Fruit fly (Drosophila melanogaster): ENCODE measurements around the gene S6kII.
A peak's percentile ranks its signal among the peaks of the same experiment; 100 is the strongest.

S6kII gene

DNA sequence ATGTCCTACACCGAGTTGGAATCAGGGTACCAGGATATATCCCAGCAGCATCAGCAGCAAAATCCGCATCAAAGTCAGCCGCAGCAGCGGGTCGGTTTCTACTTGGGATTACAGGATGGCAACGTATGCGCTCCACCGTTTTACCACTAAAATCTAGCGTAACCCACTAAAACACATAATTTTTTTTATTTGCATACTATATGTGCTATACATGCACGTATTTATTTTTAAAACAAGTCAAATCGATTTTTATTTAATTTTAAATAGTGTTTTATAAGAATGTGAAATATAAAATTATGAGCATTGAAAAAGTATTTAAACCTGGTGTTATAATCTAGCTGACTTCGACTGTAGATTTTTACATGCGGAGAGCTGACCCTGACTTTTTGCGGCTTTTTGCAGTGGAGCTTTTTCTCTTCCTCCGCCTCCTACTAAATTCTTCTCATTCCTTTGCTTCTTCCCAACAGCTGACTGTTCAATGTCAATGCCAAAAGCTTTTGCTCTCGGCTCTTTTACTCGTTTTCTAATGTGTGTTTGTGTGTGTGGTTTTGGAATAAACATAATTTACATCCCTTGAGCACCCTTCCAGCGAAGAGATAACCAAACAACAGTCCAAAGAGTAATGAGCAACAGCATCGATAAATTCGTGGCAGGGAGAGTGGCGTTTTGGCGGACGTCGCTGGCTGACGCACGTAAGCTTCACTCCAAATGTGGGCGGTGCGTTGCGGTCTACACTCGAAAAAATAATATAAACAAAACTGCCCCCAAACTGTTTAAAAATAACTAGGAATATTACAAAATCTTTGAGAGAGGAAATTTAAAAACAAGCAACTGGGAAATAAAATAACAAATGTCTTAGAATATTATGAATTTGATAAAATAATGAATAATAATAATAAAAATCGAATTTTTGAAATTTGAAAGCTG is 41.8 kb upstream of the S6kII start (continued):
- no peak for TF ChIP-seq Lhr (GFP tag; optimal IDR thresholded peaks at IDR 0.05)
- no peak for TF ChIP-seq CG7556 (GFP tag; optimal IDR thresholded peaks at IDR 0.05)
- no peak for TF ChIP-seq en (GFP tag; optimal IDR thresholded peaks at IDR 0.05)
- no peak for TF ChIP-seq hb (GFP tag; IDR thresholded peaks at IDR 0.05; ENCODE audit: partially characterized antibody)
- TF ChIP-seq CG7372 (GFP tag; IDR thresholded peaks at IDR 0.05) = no peak
- peak; percentile 46 for TF ChIP-seq CG2712 (tag; optimal IDR thresholded peaks at IDR 0.05)
- peak; percentile 11 for TF ChIP-seq tin (GFP tag; optimal IDR thresholded peaks at IDR 0.05)
- TF ChIP-seq tx (GFP tag; optimal IDR thresholded peaks at IDR 0.05) = no peak
- peak; percentile 68 for TF ChIP-seq Deaf1 (tag; optimal IDR thresholded peaks at IDR 0.05)
- TF ChIP-seq Opbp (GFP tag; IDR thresholded peaks at IDR 0.05; ENCODE audit: partially characterized antibody) = no peak
- TF ChIP-seq Sry-β (GFP tag; optimal IDR thresholded peaks at IDR 0.05) = no peak
- TF ChIP-seq CG13123 (GFP tag; optimal IDR thresholded peaks at IDR 0.05) = no peak
- no peak for TF ChIP-seq CG31365 (tag; optimal IDR thresholded peaks at IDR 0.05)
- TF ChIP-seq Dek (tag; optimal IDR thresholded peaks at IDR 0.05) = peak; percentile 43
- TF ChIP-seq HHEX (GFP tag; optimal IDR thresholded peaks at IDR 0.05) = peak; percentile 27
- peak; percentile 57; the same call in 1 of the 2 replicates for TF ChIP-seq CG32772 (GFP tag; IDR thresholded peaks at IDR 0.05)
- TF ChIP-seq CG18599 (GFP tag; optimal IDR thresholded peaks at IDR 0.05) = peak; percentile 76
- no peak for TF ChIP-seq h (optimal IDR thresholded peaks at IDR 0.05)
- TF ChIP-seq cato (GFP tag; optimal IDR thresholded peaks at IDR 0.05; ENCODE audit: borderline replicate concordance) = no peak
- 0 out of 3 replicates have a peak, but pooled peaks have one; percentile 20 for TF ChIP-seq gce (GFP tag; IDR thresholded peaks at IDR 0.05)
- TF ChIP-seq dimm (GFP tag; IDR thresholded peaks at IDR 0.05) = no peak
- TF ChIP-seq CG2129 (GFP tag; IDR thresholded peaks at IDR 0.05; ENCODE audit: partially characterized antibody) = no peak
- no peak for TF ChIP-seq CHES-1-like (GFP tag; optimal IDR thresholded peaks at IDR 0.05)
- no peak for TF ChIP-seq croc (GFP tag; conservative IDR thresholded peaks at IDR 0.05)
- no peak for TF ChIP-seq CG17568 (GFP tag; optimal IDR thresholded peaks at IDR 0.05)
- TF ChIP-seq CG2678 (tag; optimal IDR thresholded peaks at IDR 0.05) = peak; percentile 61
- no peak for TF ChIP-seq corto (GFP tag; optimal IDR thresholded peaks at IDR 0.05)
- TF ChIP-seq Mad (GFP tag; optimal IDR thresholded peaks at IDR 0.05) = no peak
- TF ChIP-seq CG16779 (GFP tag; IDR thresholded peaks at IDR 0.05) = no peak
- peak; percentile 60; the same call in 2 of the 3 replicates for TF ChIP-seq CG11695 (GFP tag; IDR thresholded peaks at IDR 0.05)
- TF ChIP-seq tio (GFP tag; optimal IDR thresholded peaks at IDR 0.05) = no peak
- TF ChIP-seq CG30403 (GFP tag; optimal IDR thresholded peaks at IDR 0.05) = no peak
- peak; percentile 70 for TF ChIP-seq PHDP (tag; optimal IDR thresholded peaks at IDR 0.05)
- 0 out of 2 replicates have a peak, but pooled peaks have one; percentile 32 for TF ChIP-seq CG5953 (GFP tag; IDR thresholded peaks at IDR 0.05)
- peak; percentile 64 for TF ChIP-seq CG3163 (GFP tag; optimal IDR thresholded peaks at IDR 0.05)
- no peak for TF ChIP-seq Atf-2 (GFP tag; optimal IDR thresholded peaks at IDR 0.05)
- 0 out of 3 replicates have a peak, but pooled peaks have one; percentile 9 for TF ChIP-seq CG2199 (GFP tag; IDR thresholded peaks at IDR 0.05)
- peak; percentile 44; the same call in 2 of the 3 replicates for TF ChIP-seq CG17361 (GFP tag; IDR thresholded peaks at IDR 0.05)
- no peak for TF ChIP-seq CG4707 (GFP tag; optimal IDR thresholded peaks at IDR 0.05)
- no peak for TF ChIP-seq z (GFP tag; IDR thresholded peaks at IDR 0.05)
- TF ChIP-seq Jarid2 (GFP tag; optimal IDR thresholded peaks at IDR 0.05) = no peak
- TF ChIP-seq nerfin-1 (tag; optimal IDR thresholded peaks at IDR 0.05) = peak; percentile 51
- peak; percentile 52 for TF ChIP-seq Ada2b (GFP tag; IDR thresholded peaks at IDR 0.05)
- TF ChIP-seq cwo (GFP tag; optimal IDR thresholded peaks at IDR 0.05) = peak; percentile 15
- no peak for TF ChIP-seq CG6683 (GFP tag; optimal IDR thresholded peaks at IDR 0.05)
- peak; percentile 48; the same call in 2 of the 3 replicates for TF ChIP-seq Dbx (GFP tag; IDR thresholded peaks at IDR 0.05)
- TF ChIP-seq CG8944 (GFP tag; optimal IDR thresholded peaks at IDR 0.05) = no peak
- no peak for TF ChIP-seq C15 (GFP tag; IDR thresholded peaks at IDR 0.05)
